Fruit fly (Drosophila melanogaster) Kc167 (cell line): ENCODE data around the gene CG5181.

Experiments used
- Myc ChIP-seq: fragments of >200 bp; optimal IDR thresholded peaks from 2 replicates; lab custom pipeline; 2017; ENCODE audit warnings: missing external identifiers
- Sin3A ChIP-seq: fragments of >200 bp; optimal IDR thresholded peaks from 2 replicates; lab custom pipeline; 2018; ENCODE audit warnings: missing external identifiers
- h ChIP-seq: fragments of >200 bp; optimal IDR thresholded peaks from 3 replicates; lab custom pipeline; 2018; ENCODE audit warnings: missing external identifiers
- insv ChIP-seq: fragments of >200 bp; optimal IDR thresholded peaks from 3 replicates; lab custom pipeline; 2018; ENCODE audit warnings: missing external identifiers
- psq ChIP-seq: fragments of >200 bp; optimal IDR thresholded peaks from 2 replicates; lab custom pipeline; 2017; ENCODE audit warnings: missing external identifiers
- ttk ChIP-seq: sonication (Bioruptor generic); optimal IDR thresholded peaks from 2 replicates; lab custom pipeline; 2017; ENCODE audit warnings: missing external identifiers

CG5181 gene

dm6 chr2L:7377402-7377801 lies 32.2 kb downstream of the CG5181 start, which contains the start of gene ninaC:
Gene ninaC (plus strand): TSS chr2L:7377702.
- TF ChIP-seq psq (lab: Kevin White, UChicago): no peak
- no peak for TF ChIP-seq insv (lab: Kevin White, UChicago)
- TF ChIP-seq ttk: no peak
- no peak for TF ChIP-seq Myc (lab: Kevin White, UChicago)
- no peak for TF ChIP-seq Sin3A (lab: Kevin White, UChicago)
- TF ChIP-seq h (lab: Kevin White, UChicago): no peak

dm6 chr2L:7376157-7376556 lies 33.5 kb downstream of the CG5181 start:
- TF ChIP-seq insv (lab: Kevin White, UChicago): no peak
- TF ChIP-seq Sin3A (lab: Kevin White, UChicago): no peak
- TF ChIP-seq ttk: no peak
- no peak for TF ChIP-seq h (lab: Kevin White, UChicago)
- TF ChIP-seq psq (lab: Kevin White, UChicago): no peak
- TF ChIP-seq Myc (lab: Kevin White, UChicago): no peak

- TF ChIP-seq psq (lab: Kevin White, UChicago): no peak
- no peak for TF ChIP-seq ttk
- no peak for TF ChIP-seq insv (lab: Kevin White, UChicago)
- no peak for TF ChIP-seq h (lab: Kevin White, UChicago)
Observed at dm6 chr2L:7363079-7363478, 46.5 kb downstream of the CG5181 start, which contains the start of gene Wnt10. Gene Wnt10 (plus strand): TSS chr2L:7363379.

dm6 chr2L:7358788-7359187 lies 50.8 kb downstream of the CG5181 start:
- TF ChIP-seq ttk: no peak
- TF ChIP-seq insv (lab: Kevin White, UChicago): no peak
- no peak for TF ChIP-seq Sin3A (lab: Kevin White, UChicago)
- no peak for TF ChIP-seq Myc (lab: Kevin White, UChicago)
- no peak for TF ChIP-seq psq (lab: Kevin White, UChicago)
- no peak for TF ChIP-seq h (lab: Kevin White, UChicago)
